Worm (Caenorhabditis elegans): ENCODE measurements around the gene F59B10.6.
A peak's percentile ranks its signal among the peaks of the same experiment; 100 is the strongest.

F59B10.6 gene

ce11 chrII:10537988-10538387, 13.7 kb upstream of the F59B10.6 start (continued):
- no peak for TF ChIP-seq mxl-3 (GFP tag; optimal IDR thresholded peaks at IDR 0.05)
- TF ChIP-seq dmd-6 (GFP tag; IDR thresholded peaks at IDR 0.05), result peak; percentile 48
- no peak for TF ChIP-seq fos-1 (tag; optimal IDR thresholded peaks at IDR 0.05)
- no peak for TF ChIP-seq dmd-8 (GFP tag; IDR thresholded peaks at IDR 0.05)
- no peak for TF ChIP-seq nhr-48 (tag; optimal IDR thresholded peaks at IDR 0.05)
- TF ChIP-seq lin-1 (GFP tag; IDR thresholded peaks at IDR 0.05), result no peak
- TF ChIP-seq mep-1 (tag; optimal IDR thresholded peaks at IDR 0.05), result peak; percentile 42
- no peak for TF ChIP-seq F44E2.7 (GFP tag; IDR thresholded peaks at IDR 0.05)
- no peak for TF ChIP-seq zfp-3 (GFP tag; conservative IDR thresholded peaks at IDR 0.05)
- peak; percentile 59 for TF ChIP-seq duxl-1 (tag; optimal IDR thresholded peaks at IDR 0.05; ENCODE audit: poor library complexity)
- TF ChIP-seq lsy-2 (tag; optimal IDR thresholded peaks at IDR 0.05), result peak in 1 of 2 experiments; percentile 75
- no peak for TF ChIP-seq attf-4 (tag; optimal IDR thresholded peaks at IDR 0.05)
- TF ChIP-seq nhr-76 (tag; optimal IDR thresholded peaks at IDR 0.05), result no peak
- TF ChIP-seq fkh-10 (GFP tag; optimal IDR thresholded peaks at IDR 0.05), result no peak
- no peak for TF ChIP-seq ces-1 (GFP tag; optimal IDR thresholded peaks at IDR 0.05)
- no peak for TF ChIP-seq zfp-2 (tag; optimal IDR thresholded peaks at IDR 0.05)
- no peak for TF ChIP-seq set-16 (GFP tag; IDR thresholded peaks at IDR 0.05)
- TF ChIP-seq saeg-2 (GFP tag; IDR thresholded peaks at IDR 0.05), result no peak
- TF ChIP-seq hif-1 (tag; optimal IDR thresholded peaks at IDR 0.05), result peak in 1 of 2 experiments; percentile 78

ce11 chrII:10537571-10537970, 13.3 kb upstream of the F59B10.6 start, which contains the start of gene R166.2:
Gene R166.2 (minus strand): TSS chrII:10537671.
- no peak for TF ChIP-seq php-3 (GFP tag; IDR thresholded peaks at IDR 0.05)
- no peak for TF ChIP-seq vab-7 (GFP tag; IDR thresholded peaks at IDR 0.05)
- no peak for TF ChIP-seq ztf-7 (tag; optimal IDR thresholded peaks at IDR 0.05)
- no peak for TF ChIP-seq aly-2 (tag; optimal IDR thresholded peaks at IDR 0.05)
- no peak for TF ChIP-seq lsy-2 (tag; optimal IDR thresholded peaks at IDR 0.05)
- TF ChIP-seq duxl-1 (tag; optimal IDR thresholded peaks at IDR 0.05; ENCODE audit: poor library complexity), result no peak
- no peak for TF ChIP-seq ama-1 (optimal IDR thresholded peaks at IDR 0.05)
- no peak for TF ChIP-seq hlh-30 (tag; optimal IDR thresholded peaks at IDR 0.05; ENCODE audit: insufficient read depth)
- no peak for TF ChIP-seq madf-5 (GFP tag; IDR thresholded peaks at IDR 0.05)
- no peak for TF ChIP-seq daf-16 (GFP tag; optimal IDR thresholded peaks at IDR 0.05)
- no peak for TF ChIP-seq daf-16 (tag; optimal IDR thresholded peaks at IDR 0.05)

- TF ChIP-seq aha-1 (tag) (peak; percentile 94), nhr-48 (tag; optimal IDR thresholded peaks at IDR 0.05) (no peak)
These were observed 9.7 kb upstream of the F59B10.6 start for ce11 chrII:10533985-10534384.

- TF ChIP-seq daf-19 (GFP tag; conservative IDR thresholded peaks at IDR 0.05) (no peak), egl-43 (GFP tag; IDR thresholded peaks at IDR 0.05) (0 out of 2 replicates have a peak, but pooled peaks have one; percentile 30), lin-29 (GFP tag; IDR thresholded peaks at IDR 0.05) (no peak), set-16 (GFP tag; IDR thresholded peaks at IDR 0.05) (peak; percentile 74)
These were observed 7.3 kb upstream of the F59B10.6 start for ce11 chrII:10531604-10532003.

ce11 chrII:10530907-10531306, 6.6 kb upstream of the F59B10.6 start:
- TF ChIP-seq mep-1 (tag; optimal IDR thresholded peaks at IDR 0.05) (no peak), lir-3 (tag; optimal IDR thresholded peaks at IDR 0.05) (no peak), nhr-25 (tag; optimal IDR thresholded peaks at IDR 0.05; ENCODE audit: borderline replicate concordance, insufficient read depth) (no peak), mes-2 (tag; optimal IDR thresholded peaks at IDR 0.05; ENCODE audit: poor library complexity, severe bottlenecking) (no peak), saeg-2 (GFP tag; IDR thresholded peaks at IDR 0.05) (no peak), F44E2.7 (GFP tag; IDR thresholded peaks at IDR 0.05) (no peak), fos-1 (tag; optimal IDR thresholded peaks at IDR 0.05) (no peak), nhr-41 (GFP tag; IDR thresholded peaks at IDR 0.05) (no peak), set-16 (GFP tag; IDR thresholded peaks at IDR 0.05) (peak; percentile 56), attf-4 (tag; optimal IDR thresholded peaks at IDR 0.05) (no peak), gei-8 (GFP tag; optimal IDR thresholded peaks at IDR 0.05) (no peak), lin-38 (GFP tag; IDR thresholded peaks at IDR 0.05) (no peak), D1046.2 (GFP tag; IDR thresholded peaks at IDR 0.05) (0 out of 2 replicates have a peak, but pooled peaks have one; percentile 39), ama-1 (optimal IDR thresholded peaks at IDR 0.05) (no peak), ceh-28 (tag; optimal IDR thresholded peaks at IDR 0.05) (no peak), nhr-11 (tag; optimal IDR thresholded peaks at IDR 0.05) (no peak), nhr-42 (GFP tag; IDR thresholded peaks at IDR 0.05) (0 out of 2 replicates have a peak, but pooled peaks have one; percentile 47), mdt-29 (GFP tag; IDR thresholded peaks at IDR 0.05) (no peak), egl-43 (GFP tag; IDR thresholded peaks at IDR 0.05) (no peak)

Measured in whole organism, L4 larva.